Worm (Caenorhabditis elegans) whole organism, L3 larva: ENCODE measurements around the gene F08G12.3.

Experiments used
- aly-2 ChIP-seq: fragments of 150-350 bp; optimal IDR thresholded peaks from 2 replicates; lab custom pipeline; 2014; ENCODE audit warnings: missing biosample characterization, missing genetic modification characterization
- ama-1 ChIP-seq: fragments of 150-350 bp; optimal IDR thresholded peaks from 2 replicates; lab custom pipeline; 2018
- elt-1 ChIP-seq: fragments of 150-350 bp; optimal IDR thresholded peaks from 2 replicates; lab custom pipeline; 2014; ENCODE audit warnings: missing biosample characterization, missing genetic modification characterization
- elt-2 ChIP-seq: sonication (generic microtip); optimal IDR thresholded peaks from 2 replicates; lab custom pipeline; 2016; ENCODE audit warnings: missing genetic modification reagents, mild to moderate bottlenecking, missing genetic modification characterization, missing compliant biosample characterization
- lin-39 ChIP-seq: fragments of 150-350 bp; optimal IDR thresholded peaks from 2 replicates; lab custom pipeline; 2018; ENCODE audit warnings: missing biosample characterization, missing genetic modification reagents, missing genetic modification characterization
- nhr-11 ChIP-seq: fragments of 150-350 bp; optimal IDR thresholded peaks from 2 replicates; lab custom pipeline; 2014; ENCODE audit warnings: missing biosample characterization, missing genetic modification characterization
- nhr-23 ChIP-seq: fragments of 150-350 bp; optimal IDR thresholded peaks from 2 replicates; lab custom pipeline; 2014; ENCODE audit warnings: missing biosample characterization, missing genetic modification reagents, missing genetic modification characterization
- nhr-237 ChIP-seq: fragments of 150-350 bp; optimal IDR thresholded peaks from 2 replicates; lab custom pipeline; 2014; ENCODE audit warnings: missing biosample characterization, missing genetic modification characterization
- nhr-28 ChIP-seq: fragments of 150-350 bp; optimal IDR thresholded peaks from 2 replicates; lab custom pipeline; 2014; ENCODE audit warnings: missing biosample characterization, missing genetic modification characterization
- sea-2 ChIP-seq: fragments of 150-350 bp; sonication (generic microtip); optimal IDR thresholded peaks from 4 replicates; lab custom pipeline; 2014; ENCODE audit warnings: missing biosample characterization, missing genetic modification reagents, missing genetic modification characterization
- tbx-2 ChIP-seq: sonication (generic microtip); optimal IDR thresholded peaks from 2 replicates; lab custom pipeline; 2016; ENCODE audit warnings: mild to moderate bottlenecking, missing genetic modification characterization, missing compliant biosample characterization
- unc-62 ChIP-seq: fragments of 150-350 bp; sonication (generic microtip); optimal IDR thresholded peaks from 4 replicates; lab custom pipeline; 2014; ENCODE audit warnings: missing biosample characterization, missing genetic modification reagents, missing genetic modification characterization
- zag-1 ChIP-seq: fragments of 150-350 bp; optimal IDR thresholded peaks from 2 replicates; lab custom pipeline; 2014; ENCODE audit warnings: missing biosample characterization, missing genetic modification characterization
- ztf-4 ChIP-seq: fragments of 150-350 bp; optimal IDR thresholded peaks from 2 replicates; lab custom pipeline; 2014; ENCODE audit warnings: missing biosample characterization, missing genetic modification characterization

ce11 chrX:11299642-11300307 is at the start of gene F08G12.3, which contains the start of gene snrp-40.1:
- no peak for TF ChIP-seq nhr-237 (tag; lab: Kevin White, UChicago)
- no peak for TF ChIP-seq nhr-28 (tag; lab: Kevin White, UChicago)
- no peak for TF ChIP-seq ztf-4 (tag; lab: Kevin White, UChicago)
- TF ChIP-seq zag-1 (tag; lab: Kevin White, UChicago): no peak
- peak; percentile 36 for TF ChIP-seq elt-1
- no peak for TF ChIP-seq ama-1 (lab: Kevin White, UChicago)
- TF ChIP-seq aly-2 (tag; lab: Kevin White, UChicago): no peak
- no peak for TF ChIP-seq unc-62 (GFP tag; lab: Kevin White, UChicago)
- TF ChIP-seq nhr-11 (tag; lab: Kevin White, UChicago): no peak
- peak; percentile 89 for TF ChIP-seq lin-39 (tag; lab: Kevin White, UChicago)
- TF ChIP-seq nhr-23 (tag; lab: Kevin White, UChicago): peak; percentile 68
- TF ChIP-seq tbx-2: peak; percentile 57
- peak; percentile 81 for TF ChIP-seq elt-2
- no peak for TF ChIP-seq sea-2 (GFP tag; lab: Kevin White, UChicago)
